Fruit fly (Drosophila melanogaster): ENCODE data around the gene CG17163.
A peak's percentile ranks its signal among the peaks of the same experiment; 100 is the strongest.

DNA sequence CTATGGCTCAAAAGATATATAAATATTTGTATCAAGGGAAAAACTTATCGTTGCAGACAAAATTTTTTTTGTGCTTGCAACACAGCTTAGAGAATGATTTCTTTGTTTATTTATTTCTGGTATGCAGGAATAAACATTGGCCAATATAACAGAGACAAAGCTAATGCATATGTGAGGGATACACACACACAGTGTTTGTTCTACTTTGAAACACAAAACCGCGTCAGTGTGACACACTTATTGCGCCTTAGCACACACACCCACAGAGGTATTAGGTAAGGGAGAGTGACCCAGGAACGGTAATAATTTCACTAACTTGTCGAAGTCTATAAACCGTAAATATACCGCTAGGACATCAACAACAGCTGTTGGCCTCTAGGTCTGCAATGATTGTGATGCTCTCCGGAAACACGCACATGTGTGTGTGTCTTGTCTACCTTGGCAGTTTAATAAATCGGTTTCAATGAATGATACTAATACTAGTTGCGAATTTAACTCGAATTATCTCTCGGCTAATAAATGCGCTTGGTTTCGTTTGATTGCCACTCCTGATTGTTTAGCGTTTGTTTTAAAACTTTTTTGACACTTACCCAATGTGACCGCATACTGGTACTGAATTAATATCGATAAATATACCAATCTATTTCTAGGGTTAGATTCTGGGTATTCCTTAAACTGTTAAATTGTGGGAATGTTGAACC is 13.8 kb upstream of the CG17163 start, which contains the start of gene CG17162:
- TF ChIP-seq Clk (GFP tag; optimal IDR thresholded peaks at IDR 0.05) (no peak), bab1 (GFP tag; optimal IDR thresholded peaks at IDR 0.05) (peak; percentile 25), kay (GFP tag; ENCODE audit: borderline replicate concordance) (no peak), CG33017 (tag; optimal IDR thresholded peaks at IDR 0.05) (no peak), toe (GFP tag; optimal IDR thresholded peaks at IDR 0.05) (no peak)

Data from whole organism, adult.